Worm (Caenorhabditis elegans) whole organism, midembryonic: Measurements from ENCODE around the gene C06G3.8.

Experiments used
- T22C8.4 ChIP-seq: fragments of 200-800 bp; sonication (Bioruptor generic); IDR thresholded peaks from 2 replicates; pipeline ENCODE4 v1.3.6; 2022; ENCODE audit warnings: missing genetic modification characterization, missing compliant biosample characterization
- cog-1 ChIP-seq: sonication (generic microtip); optimal IDR thresholded peaks from 2 replicates; lab custom pipeline; 2016; ENCODE audit warnings: missing genetic modification characterization, missing compliant biosample characterization
- flt-1 ChIP-seq: fragments of 200-800 bp; sonication (Bioruptor generic); IDR thresholded peaks from 2 replicates; pipeline ENCODE4 v1.3.6; 2022; ENCODE audit warnings: missing genetic modification characterization, missing compliant biosample characterization
- med-1 ChIP-seq: sonication (generic microtip); optimal IDR thresholded peaks from 2 replicates; lab custom pipeline; 2017; ENCODE audit warnings: missing genetic modification characterization, mild to moderate bottlenecking, missing compliant biosample characterization, antibody characterized with exemption, missing genetic modification reagents; ENCODE audit not compliant: insufficient read depth

- no peak for TF ChIP-seq flt-1 (GFP tag; lab: Robert Waterston, UW)
- no peak for TF ChIP-seq T22C8.4 (GFP tag; lab: Robert Waterston, UW)
- TF ChIP-seq cog-1 (tag; lab: Kevin White, UChicago): no peak
- no peak for TF ChIP-seq med-1 (GFP tag; lab: Kevin White, UChicago)
Observed at ce11 chrIV:7032459-7032858, at the start of gene C06G3.8.
